Fruit fly (Drosophila melanogaster) whole organism: Measurements from ENCODE around the gene CG46399.

Source experiments
- CG8478 ChIP-seq: fragments of >200 bp; optimal IDR thresholded peaks from 2 replicates; lab custom pipeline; 2018; ENCODE audit warnings: inconsistent platforms
- Dll ChIP-seq: fragments of >200 bp; optimal IDR thresholded peaks from 2 replicates; lab custom pipeline; 2017
- EcR ChIP-seq, 2 experiments: fragments of >200 bp; optimal IDR thresholded peaks; 2 replicates each; lab custom pipeline; 2017; ENCODE audit warnings: missing biosample characterization in 2 of 2, missing genetic modification characterization in 2 of 2, missing genetic modification reagents in 2 of 2
- pan ChIP-seq: fragments of >200 bp; optimal IDR thresholded peaks from 2 replicates; lab custom pipeline; 2017
- psq ChIP-seq: fragments of >200 bp; optimal IDR thresholded peaks from 2 replicates; lab custom pipeline; 2017
- usp ChIP-seq: fragments of >200 bp; optimal IDR thresholded peaks from 2 replicates; lab custom pipeline; 2017; ENCODE audit warnings: missing biosample characterization, missing genetic modification characterization, mixed read lengths

CG46399 gene

dm6 chrX:14862494-14862893 is 3.4 kb downstream of the CG46399 start:
- TF ChIP-seq pan (lab: Kevin White, UChicago) (no peak), psq (lab: Kevin White, UChicago) (no peak), EcR (GFP tag; optimal IDR thresholded peaks at IDR 0.05; lab: Kevin White, UChicago) (no peak), Dll (lab: Kevin White, UChicago) (no peak), CG8478 (lab: Kevin White, UChicago) (no peak), usp (no peak)

DNA sequence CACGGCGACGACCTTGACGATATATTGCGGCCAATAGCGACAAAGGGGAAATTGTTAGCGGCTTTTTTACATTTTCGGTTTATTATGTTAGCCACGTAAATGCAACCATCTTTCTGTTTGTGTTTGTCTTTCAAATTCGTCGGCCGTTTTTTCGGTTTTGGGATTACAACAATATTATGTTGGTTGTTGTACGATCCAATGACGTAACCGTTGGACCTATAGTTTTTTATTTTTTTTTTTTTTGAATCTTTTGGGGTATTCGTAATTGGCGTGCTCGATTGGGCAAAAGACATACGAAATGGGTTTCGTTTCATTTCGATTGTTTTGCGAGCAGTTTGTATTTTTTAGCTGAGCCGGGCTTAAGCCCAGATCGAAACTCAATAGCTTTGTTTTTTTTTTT is 7.9 kb downstream of the CG46399 start:
- TF ChIP-seq CG8478 (lab: Kevin White, UChicago) (no peak), usp (no peak)

DNA sequence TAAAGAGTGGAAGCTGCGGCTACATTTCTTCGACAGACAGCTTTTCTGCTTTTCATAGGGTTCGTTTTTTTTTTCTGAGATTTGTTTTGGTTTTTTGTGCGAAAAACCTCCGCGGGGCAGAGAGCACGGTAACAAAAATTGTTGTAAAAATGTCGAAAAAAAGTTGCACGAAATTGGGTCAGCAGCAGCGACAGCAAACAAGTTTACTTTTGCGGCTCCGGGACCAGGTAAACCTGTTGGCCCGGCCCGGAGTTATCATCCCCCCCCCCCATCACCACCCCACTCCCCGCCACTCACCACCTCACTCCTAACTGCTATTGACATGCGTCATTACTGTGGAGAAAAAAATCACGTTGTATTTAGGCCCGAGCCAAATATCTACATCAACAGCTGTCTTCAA is 9.4 kb downstream of the CG46399 start:
- TF ChIP-seq pan (lab: Kevin White, UChicago) (no peak), Dll (lab: Kevin White, UChicago) (no peak), EcR (GFP tag; optimal IDR thresholded peaks at IDR 0.05; lab: Kevin White, UChicago) (no peak), usp (no peak), CG8478 (lab: Kevin White, UChicago) (no peak), psq (lab: Kevin White, UChicago) (no peak)

- TF ChIP-seq CG8478 (lab: Kevin White, UChicago) (no peak), usp (no peak), pan (lab: Kevin White, UChicago) (no peak)
Observed at dm6 chrX:14871028-14871427, 12.0 kb downstream of the CG46399 start, which contains the start of gene CG9518. Gene CG9518, minus strand, starts transcription at chrX:14871181.

- no peak for TF ChIP-seq Dll (lab: Kevin White, UChicago)
- no peak for TF ChIP-seq EcR (GFP tag; optimal IDR thresholded peaks at IDR 0.05; lab: Kevin White, UChicago)
- TF ChIP-seq CG8478 (lab: Kevin White, UChicago) = no peak
- TF ChIP-seq pan (lab: Kevin White, UChicago) = no peak
- TF ChIP-seq psq (lab: Kevin White, UChicago) = no peak
- TF ChIP-seq usp = no peak
Observed at dm6 chrX:14878917-14879316, 19.9 kb downstream of the CG46399 start.

DNA sequence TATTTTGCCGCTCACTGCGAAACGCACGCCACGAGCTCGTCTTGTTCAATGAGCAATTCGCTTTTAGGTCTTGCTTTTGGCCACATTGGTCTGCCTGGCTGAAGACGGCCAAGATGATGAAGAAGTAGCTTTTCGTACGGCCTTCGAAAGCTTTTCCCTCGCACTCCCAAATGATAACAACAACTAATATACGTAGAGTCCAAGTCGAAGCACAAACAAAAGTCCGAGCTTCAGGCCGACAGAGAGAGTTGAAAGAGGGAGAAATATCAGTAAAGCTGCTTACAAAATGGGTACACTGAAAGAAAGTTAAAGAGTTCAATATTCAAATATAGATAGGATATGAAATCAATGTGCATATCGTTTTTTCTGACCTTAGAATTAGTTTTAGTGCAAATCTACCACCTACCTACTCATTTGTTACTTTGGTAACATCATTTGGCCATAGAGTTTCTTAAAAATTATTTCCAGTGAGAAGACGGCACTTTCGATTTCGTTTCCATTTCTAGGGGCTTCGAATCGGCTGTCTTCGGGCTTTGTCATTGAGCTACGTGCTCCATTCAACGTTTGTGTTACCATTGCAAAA is 23.6 kb downstream of the CG46399 start, which contains the start of the genes CG45064 and CG45065:
CG45064 (minus strand) TSS at position 51 of the 583 bp plus-strand sequence.
CG45065 (minus strand) TSS at position 51 of the 583 bp plus-strand sequence.
- TF ChIP-seq CG8478 (lab: Kevin White, UChicago) (no peak), EcR (GFP tag; optimal IDR thresholded peaks at IDR 0.05; lab: Kevin White, UChicago) (no peak), Dll (lab: Kevin White, UChicago) (no peak), usp (no peak), pan (lab: Kevin White, UChicago) (no peak), psq (lab: Kevin White, UChicago) (no peak)

DNA sequence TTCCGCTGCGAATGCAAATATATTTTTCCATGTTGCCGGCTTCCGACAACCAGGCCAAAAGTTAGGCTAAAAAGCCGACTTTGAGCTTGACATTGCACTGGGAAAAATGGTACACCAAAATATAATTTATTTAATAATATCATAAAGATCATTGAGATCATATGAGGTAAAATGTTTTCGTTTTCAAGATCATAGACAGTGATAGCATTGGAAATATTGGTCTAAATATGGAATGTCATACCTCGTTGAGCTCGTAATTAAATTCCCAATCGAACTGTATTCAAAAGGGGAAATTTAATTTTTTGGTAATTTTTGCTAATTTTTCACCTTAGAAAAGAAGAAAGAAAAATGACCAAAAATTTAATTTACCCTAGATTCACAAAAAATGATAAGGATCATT is 24.9 kb downstream of the CG46399 start:
- TF ChIP-seq EcR (GFP tag; optimal IDR thresholded peaks at IDR 0.05; lab: Kevin White, UChicago) = no peak
- no peak for TF ChIP-seq CG8478 (lab: Kevin White, UChicago)
- TF ChIP-seq pan (lab: Kevin White, UChicago) = no peak
- no peak for TF ChIP-seq usp
- TF ChIP-seq psq (lab: Kevin White, UChicago) = no peak
- TF ChIP-seq Dll (lab: Kevin White, UChicago) = no peak

- TF ChIP-seq Dll (lab: Kevin White, UChicago) (no peak), psq (lab: Kevin White, UChicago) (no peak), usp (no peak), EcR (GFP tag; optimal IDR thresholded peaks at IDR 0.05; lab: Kevin White, UChicago) (no peak), CG8478 (lab: Kevin White, UChicago) (no peak), pan (lab: Kevin White, UChicago) (no peak)
Observed at dm6 chrX:14885554-14885953, 26.5 kb downstream of the CG46399 start.

- TF ChIP-seq pan (lab: Kevin White, UChicago) (no peak), usp (no peak), psq (lab: Kevin White, UChicago) (no peak), Dll (lab: Kevin White, UChicago) (no peak), EcR (GFP tag; optimal IDR thresholded peaks at IDR 0.05; lab: Kevin White, UChicago) (no peak), CG8478 (lab: Kevin White, UChicago) (no peak)
Observed at dm6 chrX:14892303-14892702, 33.3 kb downstream of the CG46399 start.

- TF ChIP-seq Dll (lab: Kevin White, UChicago) = no peak
- TF ChIP-seq CG8478 (lab: Kevin White, UChicago) = no peak
- no peak for TF ChIP-seq EcR (GFP tag; optimal IDR thresholded peaks at IDR 0.05; lab: Kevin White, UChicago)
- TF ChIP-seq psq (lab: Kevin White, UChicago) = no peak
- no peak for TF ChIP-seq pan (lab: Kevin White, UChicago)
- TF ChIP-seq usp = no peak
Observed at dm6 chrX:14893872-14894271, 34.8 kb downstream of the CG46399 start.

DNA sequence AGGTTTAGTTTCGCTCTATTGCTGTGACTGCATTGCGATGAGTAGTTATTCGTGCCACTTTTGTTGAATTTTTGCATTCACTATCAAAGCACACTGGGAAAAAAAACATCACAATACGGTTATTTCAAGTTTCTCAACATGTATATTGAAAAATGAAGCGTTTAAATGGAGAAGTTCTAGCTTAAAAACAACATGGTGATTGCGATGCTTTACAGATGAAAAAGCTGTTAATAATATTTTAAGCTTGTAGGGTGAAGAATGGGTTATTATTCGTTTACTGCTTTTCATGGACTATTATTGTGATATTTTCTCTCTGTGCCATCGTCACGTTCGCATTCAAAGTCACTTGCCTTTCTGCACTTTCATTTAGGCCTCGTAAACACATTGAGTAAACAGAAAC is 37.3 kb downstream of the CG46399 start:
- TF ChIP-seq CG8478 (lab: Kevin White, UChicago) (no peak), psq (lab: Kevin White, UChicago) (no peak), EcR (GFP tag; optimal IDR thresholded peaks at IDR 0.05; lab: Kevin White, UChicago) (no peak), Dll (lab: Kevin White, UChicago) (no peak), usp (no peak), pan (lab: Kevin White, UChicago) (no peak)

- TF ChIP-seq EcR (GFP tag; optimal IDR thresholded peaks at IDR 0.05; lab: Kevin White, UChicago) (no peak), Dll (lab: Kevin White, UChicago) (no peak), CG8478 (lab: Kevin White, UChicago) (no peak), usp (no peak), psq (lab: Kevin White, UChicago) (no peak), pan (lab: Kevin White, UChicago) (no peak)
Observed at dm6 chrX:14896791-14897190, 37.7 kb downstream of the CG46399 start, which contains the start of gene CG9514. Gene CG9514, minus strand, starts transcription at chrX:14896891.
